Worm (Caenorhabditis elegans) whole organism, L4 larva: ENCODE data around the gene mib-1.

ENCODE experiments used
- F26F4.8 ChIP-seq: fragments of 200-800 bp; sonication (Bioruptor generic); conservative IDR thresholded peaks from 2 replicates; pipeline ENCODE4 v1.3.6; 2022; ENCODE audit warnings: missing genetic modification characterization, missing compliant biosample characterization
- F49E8.2 ChIP-seq: sonication (generic microtip); optimal IDR thresholded peaks from 2 replicates; lab custom pipeline; 2016; ENCODE audit warnings: missing compliant biosample characterization, mild to moderate bottlenecking, missing genetic modification characterization, borderline replicate concordance
- R02D3.7 ChIP-seq: fragments of 150-350 bp; sonication (generic microtip); optimal IDR thresholded peaks from 3 replicates; lab custom pipeline; 2014; ENCODE audit warnings: missing biosample characterization, missing genetic modification characterization
- T20F7.1 ChIP-seq: fragments of 200-800 bp; sonication (Bioruptor generic); optimal IDR thresholded peaks from 2 replicates; lab custom pipeline; 2018; ENCODE audit warnings: mild to moderate bottlenecking, missing genetic modification characterization, missing compliant biosample characterization
- Y105C5A.15 ChIP-seq: fragments of 200-800 bp; sonication (Bioruptor generic); IDR thresholded peaks from 2 replicates; pipeline ENCODE4 v1.3.6; 2022; ENCODE audit warnings: missing genetic modification characterization, missing compliant biosample characterization
- Y48G9A.11 ChIP-seq: fragments of 200-800 bp; sonication (Bioruptor generic); IDR thresholded peaks from 2 replicates; pipeline ENCODE4 v1.3.6; 2022; ENCODE audit warnings: missing genetic modification reagents, missing genetic modification characterization, missing compliant biosample characterization
- ZK546.5 ChIP-seq, 2 experiments: sonication (generic microtip); optimal IDR thresholded peaks; 2 replicates each; lab custom pipeline; 2017; ENCODE audit warnings: missing biosample characterization in 2 of 2, missing genetic modification characterization in 2 of 2
- aha-1 ChIP-seq: fragments of 150-350 bp; peaks from one replicate; lab custom pipeline; 2014; ENCODE audit warnings: missing biosample characterization, missing genetic modification characterization
- aly-2 ChIP-seq: sonication (generic microtip); optimal IDR thresholded peaks from 2 replicates; lab custom pipeline; 2018; ENCODE audit warnings: missing biosample characterization, missing genetic modification characterization
- ceh-28 ChIP-seq: fragments of 150-350 bp; optimal IDR thresholded peaks from 2 replicates; lab custom pipeline; 2014; ENCODE audit warnings: missing biosample characterization, missing genetic modification reagents, missing genetic modification characterization
- ctbp-1 ChIP-seq: fragments of 200-800 bp; sonication (Bioruptor generic); IDR thresholded peaks from 2 replicates; pipeline ENCODE4 v1.3.6; 2022; ENCODE audit warnings: missing genetic modification reagents, missing genetic modification characterization, missing compliant biosample characterization
- dmd-6 ChIP-seq: fragments of 200-800 bp; sonication (Bioruptor generic); IDR thresholded peaks from 2 replicates; pipeline ENCODE4 v1.3.6; 2022; ENCODE audit warnings: missing genetic modification reagents, missing genetic modification characterization, missing compliant biosample characterization
- dmd-8 ChIP-seq: fragments of 200-800 bp; sonication (Bioruptor generic); IDR thresholded peaks from 2 replicates; pipeline ENCODE4 v1.3.6; 2022; ENCODE audit warnings: missing genetic modification characterization, missing compliant biosample characterization
- dve-1 ChIP-seq: sonication (generic microtip); optimal IDR thresholded peaks from 2 replicates; lab custom pipeline; 2017; ENCODE audit warnings: antibody characterized with exemption, mild to moderate bottlenecking, missing genetic modification characterization, missing compliant biosample characterization; ENCODE audit not compliant: insufficient read depth
- egl-43 ChIP-seq: fragments of 200-800 bp; sonication (Bioruptor generic); IDR thresholded peaks from 2 replicates; pipeline ENCODE4 v1.3.6; 2022; ENCODE audit warnings: missing genetic modification reagents, missing genetic modification characterization, missing compliant biosample characterization
- fos-1 ChIP-seq: fragments of 150-350 bp; optimal IDR thresholded peaks from 2 replicates; lab custom pipeline; 2014; ENCODE audit warnings: missing biosample characterization, missing genetic modification characterization
- gei-8 ChIP-seq: fragments of 200-800 bp; sonication (Bioruptor generic); optimal IDR thresholded peaks from 2 replicates; lab custom pipeline; 2018; ENCODE audit warnings: mild to moderate bottlenecking, missing genetic modification characterization, missing compliant biosample characterization
- hlh-30 ChIP-seq: sonication (generic microtip); optimal IDR thresholded peaks from 2 replicates; lab custom pipeline; 2017; ENCODE audit warnings: antibody characterized with exemption, mild to moderate bottlenecking, missing genetic modification characterization, missing compliant biosample characterization; ENCODE audit not compliant: insufficient read depth
- lim-7 ChIP-seq: fragments of 200-800 bp; sonication (Bioruptor generic); IDR thresholded peaks from 2 replicates; pipeline ENCODE4 v1.3.6; 2022; ENCODE audit warnings: missing genetic modification characterization, missing compliant biosample characterization
- lin-38 ChIP-seq: fragments of 200-800 bp; sonication (Bioruptor generic); IDR thresholded peaks from 2 replicates; pipeline ENCODE4 v1.3.6; 2022; ENCODE audit warnings: missing genetic modification reagents, missing genetic modification characterization, missing compliant biosample characterization
- madf-5 ChIP-seq, 2 experiments: fragments of 200-800 bp; sonication (Bioruptor generic); IDR thresholded peaks; 2 replicates each; pipeline ENCODE4 v1.3.6; 2022; ENCODE audit warnings: missing compliant biosample characterization in 2 of 2, missing genetic modification characterization in 2 of 2
- madf-9 ChIP-seq: fragments of 200-800 bp; sonication (Bioruptor generic); conservative IDR thresholded peaks from 2 replicates; pipeline ENCODE4 v1.3.6; 2022; ENCODE audit warnings: missing genetic modification reagents, missing genetic modification characterization, missing compliant biosample characterization
- mdt-29 ChIP-seq: fragments of 200-800 bp; sonication (Bioruptor generic); IDR thresholded peaks from 2 replicates; pipeline ENCODE4 v1.3.6; 2022; ENCODE audit warnings: missing genetic modification reagents, missing genetic modification characterization, missing compliant biosample characterization
- mep-1 ChIP-seq: fragments of 150-350 bp; sonication (generic microtip); optimal IDR thresholded peaks from 3 replicates; lab custom pipeline; 2014; ENCODE audit warnings: missing biosample characterization, missing genetic modification characterization
- mes-2 ChIP-seq: sonication (generic microtip); optimal IDR thresholded peaks from 2 replicates; lab custom pipeline; 2016; ENCODE audit warnings: missing genotype, mild to moderate bottlenecking, missing genetic modification characterization, missing compliant biosample characterization; ENCODE audit not compliant: poor library complexity, severe bottlenecking
- mxl-2 ChIP-seq: fragments of 200-800 bp; sonication (Bioruptor generic); conservative IDR thresholded peaks from 2 replicates; pipeline ENCODE4 v1.3.6; 2022; ENCODE audit warnings: missing genetic modification reagents, missing genetic modification characterization, missing compliant biosample characterization
- mxl-3 ChIP-seq: fragments of 200-800 bp; sonication (Bioruptor generic); optimal IDR thresholded peaks from 2 replicates; lab custom pipeline; 2018; ENCODE audit warnings: mild to moderate bottlenecking, missing genetic modification characterization, missing compliant biosample characterization
- nhr-11 ChIP-seq: fragments of 150-350 bp; optimal IDR thresholded peaks from 2 replicates; lab custom pipeline; 2014; ENCODE audit warnings: missing biosample characterization, missing genetic modification characterization
- nhr-237 ChIP-seq: sonication (generic microtip); optimal IDR thresholded peaks from 2 replicates; lab custom pipeline; 2017; ENCODE audit warnings: missing biosample characterization, missing genetic modification characterization
- nhr-25 ChIP-seq: sonication (generic microtip); optimal IDR thresholded peaks from 2 replicates; lab custom pipeline; 2017; ENCODE audit warnings: missing genetic modification characterization, mild to moderate bottlenecking, missing compliant biosample characterization, antibody characterized with exemption, moderate library complexity, borderline replicate concordance; ENCODE audit not compliant: insufficient read depth
- nhr-28 ChIP-seq: fragments of 150-350 bp; optimal IDR thresholded peaks from 2 replicates; lab custom pipeline; 2014; ENCODE audit warnings: missing biosample characterization, missing genetic modification characterization
- pha-4 ChIP-seq, 2 experiments: fragments of 150-350 bp in 1 of 2; fragments of 200-800 bp in 1 of 2; sonication (Bioruptor generic) in 1 of 2; IDR thresholded peaks in 1 of 2; optimal IDR thresholded peaks in 1 of 2; 2 replicates each; pipeline versions ENCODE4 v1.3.6 to Lab custom; 2014 to 2022; ENCODE audit warnings: missing genetic modification characterization in 2 of 2, missing genetic modification reagents in 2 of 2, missing biosample characterization in 1 of 2, missing compliant biosample characterization in 1 of 2
- pqm-1 ChIP-seq: sonication (generic microtip); optimal IDR thresholded peaks from 2 replicates; lab custom pipeline; 2017; ENCODE audit warnings: missing biosample characterization, missing genetic modification characterization
- saeg-2 ChIP-seq: fragments of 200-800 bp; sonication (Bioruptor generic); IDR thresholded peaks from 2 replicates; pipeline ENCODE4 v1.3.6; 2022; ENCODE audit warnings: missing genetic modification reagents, missing genetic modification characterization, missing compliant biosample characterization
- sdz-12 ChIP-seq: fragments of 200-800 bp; sonication (Bioruptor generic); optimal IDR thresholded peaks from 2 replicates; lab custom pipeline; 2018; ENCODE audit warnings: mild to moderate bottlenecking, missing genetic modification characterization, missing compliant biosample characterization
- skn-1 ChIP-seq: fragments of 150-350 bp; optimal IDR thresholded peaks from 2 replicates; lab custom pipeline; 2014; ENCODE audit warnings: missing biosample characterization, missing genetic modification characterization
- spr-3 ChIP-seq: fragments of 200-800 bp; sonication (Bioruptor generic); optimal IDR thresholded peaks from 2 replicates; lab custom pipeline; 2018; ENCODE audit warnings: mild to moderate bottlenecking, missing genetic modification characterization, missing compliant biosample characterization
- tag-97 ChIP-seq: fragments of 200-800 bp; sonication (Bioruptor generic); IDR thresholded peaks from 2 replicates; pipeline ENCODE4 v1.3.6; 2022; ENCODE audit warnings: missing genetic modification characterization, missing compliant biosample characterization
- unc-130 ChIP-seq: sonication (generic microtip); optimal IDR thresholded peaks from 2 replicates; lab custom pipeline; 2016; ENCODE audit warnings: missing genetic modification reagents, missing genetic modification characterization, missing compliant biosample characterization
- unc-62 ChIP-seq, 3 experiments: fragments of 150-350 bp in 1 of 3; sonication (generic microtip); optimal IDR thresholded peaks in 2 of 3; peaks in 1 of 3; 1 replicate in 1 of 3; 2 replicates in 2 of 3; lab custom pipeline; 2014 to 2017; ENCODE audit warnings: missing biosample characterization in 3 of 3, missing genetic modification characterization in 3 of 3, missing genetic modification reagents in 3 of 3, missing genotype in 1 of 3
- vab-7 ChIP-seq: fragments of 200-800 bp; sonication (Bioruptor generic); IDR thresholded peaks from 2 replicates; pipeline ENCODE4 v1.3.6; 2022; ENCODE audit warnings: missing genetic modification reagents, missing genetic modification characterization, missing compliant biosample characterization
- zfp-3 ChIP-seq: fragments of 200-800 bp; sonication (Bioruptor generic); conservative IDR thresholded peaks from 2 replicates; pipeline ENCODE4 v1.3.6; 2022; ENCODE audit warnings: missing genetic modification reagents, missing genetic modification characterization, missing compliant biosample characterization
- zip-2 ChIP-seq: fragments of 150-350 bp; optimal IDR thresholded peaks from 2 replicates; lab custom pipeline; 2014; ENCODE audit warnings: missing biosample characterization, missing genetic modification characterization
- ztf-11 ChIP-seq: fragments of 150-350 bp; optimal IDR thresholded peaks from 2 replicates; lab custom pipeline; 2014; ENCODE audit warnings: missing biosample characterization, missing genetic modification characterization

mib-1 gene

ce11 chrIII:11262089-11262488 lies 28.4 kb downstream of the mib-1 start (continued):
- no peak for TF ChIP-seq gei-8 (GFP tag; lab: Kevin White, UChicago)
- TF ChIP-seq vab-7 (GFP tag; lab: Robert Waterston, UW), result no peak
- no peak for TF ChIP-seq madf-5 (GFP tag; IDR thresholded peaks at IDR 0.05; lab: Robert Waterston, UW)
- TF ChIP-seq pqm-1, result no peak
- TF ChIP-seq spr-3 (GFP tag; lab: Kevin White, UChicago), result no peak
- TF ChIP-seq aly-2 (tag; lab: Kevin White, UChicago), result no peak
- TF ChIP-seq madf-9 (GFP tag; lab: Robert Waterston, UW), result no peak
- TF ChIP-seq nhr-25 (tag; lab: Kevin White, UChicago), result no peak
- no peak for TF ChIP-seq unc-130 (GFP tag; lab: Kevin White, UChicago)
- no peak for TF ChIP-seq ceh-28 (tag; lab: Kevin White, UChicago)
- TF ChIP-seq F26F4.8 (GFP tag; lab: Robert Waterston, UW), result no peak
- TF ChIP-seq sdz-12, result no peak

ce11 chrIII:11255072-11255471 lies 35.4 kb downstream of the mib-1 start:
- peak; percentile 12 for TF ChIP-seq nhr-28
- peak; percentile 58 for TF ChIP-seq hlh-30 (tag; lab: Kevin White, UChicago)
- no peak for TF ChIP-seq R02D3.7
- peak; percentile 22 for TF ChIP-seq dve-1 (tag; lab: Kevin White, UChicago)
- TF ChIP-seq aha-1 (tag; lab: Kevin White, UChicago), result peak; percentile 17
- no peak for TF ChIP-seq nhr-25 (tag; lab: Kevin White, UChicago)
- no peak for TF ChIP-seq dmd-8
- TF ChIP-seq sdz-12, result no peak
- peak; percentile 27 for TF ChIP-seq mep-1
- TF ChIP-seq ztf-11 (tag; lab: Kevin White, UChicago), result no peak
- TF ChIP-seq saeg-2, result no peak
- no peak for TF ChIP-seq ZK546.5 (tag; optimal IDR thresholded peaks at IDR 0.05; lab: Kevin White, UChicago)
- TF ChIP-seq unc-62 (GFP tag; optimal IDR thresholded peaks at IDR 0.05 in 1 of 2; lab: Kevin White, UChicago), result peak in 1 of 2 experiments; percentile 21
- no peak for TF ChIP-seq unc-62 (tag; optimal IDR thresholded peaks at IDR 0.05; lab: Kevin White, UChicago)
- no peak for TF ChIP-seq lim-7 (GFP tag; lab: Robert Waterston, UW)
- TF ChIP-seq F49E8.2 (tag; lab: Kevin White, UChicago), result no peak
- peak; percentile 8 for TF ChIP-seq T20F7.1
- TF ChIP-seq dmd-6, result 0 out of 2 replicates have a peak, but pooled peaks have one; percentile 11
- no peak for TF ChIP-seq mdt-29 (GFP tag; lab: Robert Waterston, UW)
- TF ChIP-seq nhr-237 (tag; lab: Kevin White, UChicago), result no peak
- no peak for TF ChIP-seq egl-43 (GFP tag; lab: Robert Waterston, UW)
- no peak for TF ChIP-seq zfp-3 (GFP tag; lab: Robert Waterston, UW)
- no peak for TF ChIP-seq fos-1 (tag; lab: Kevin White, UChicago)
- TF ChIP-seq skn-1 (tag; lab: Kevin White, UChicago), result no peak
- TF ChIP-seq mxl-2 (GFP tag; lab: Robert Waterston, UW), result no peak
- no peak for TF ChIP-seq zip-2

- 0 out of 2 replicates have a peak, but pooled peaks have one; percentile 2 for TF ChIP-seq Y105C5A.15
- TF ChIP-seq mxl-3 (GFP tag; lab: Kevin White, UChicago), result no peak
- TF ChIP-seq lim-7 (GFP tag; lab: Robert Waterston, UW), result 0 out of 2 replicates have a peak, but pooled peaks have one; percentile 56
- TF ChIP-seq ctbp-1 (GFP tag; lab: Robert Waterston, UW), result 0 out of 2 replicates have a peak, but pooled peaks have one; percentile 26
- TF ChIP-seq nhr-11 (tag; lab: Kevin White, UChicago), result no peak
- TF ChIP-seq mes-2 (tag; lab: Kevin White, UChicago), result peak; percentile 22
- TF ChIP-seq pha-4 (GFP tag; IDR thresholded peaks at IDR 0.05; lab: Robert Waterston, UW), result peak; percentile 26; the same call in 1 of the 2 replicates
- TF ChIP-seq pha-4 (tag; optimal IDR thresholded peaks at IDR 0.05; lab: Kevin White, UChicago), result no peak
- TF ChIP-seq tag-97 (GFP tag; lab: Robert Waterston, UW), result no peak
- TF ChIP-seq lin-38, result peak; percentile 49
- peak; percentile 33 for TF ChIP-seq mep-1
- 0 out of 2 replicates have a peak, but pooled peaks have one; percentile 25 for TF ChIP-seq vab-7 (GFP tag; lab: Robert Waterston, UW)
- TF ChIP-seq Y48G9A.11 (GFP tag; lab: Robert Waterston, UW), result peak; percentile 34; the same call in 1 of the 2 replicates
Observed at ce11 chrIII:11251718-11252441, 38.6 kb downstream of the mib-1 start, which contains the start of gene Y47D3A.32. Gene Y47D3A.32, plus strand, starts transcription at chrIII:11252391.
